Worm (Caenorhabditis elegans): Measurements from ENCODE around the gene sre-39.

DNA sequence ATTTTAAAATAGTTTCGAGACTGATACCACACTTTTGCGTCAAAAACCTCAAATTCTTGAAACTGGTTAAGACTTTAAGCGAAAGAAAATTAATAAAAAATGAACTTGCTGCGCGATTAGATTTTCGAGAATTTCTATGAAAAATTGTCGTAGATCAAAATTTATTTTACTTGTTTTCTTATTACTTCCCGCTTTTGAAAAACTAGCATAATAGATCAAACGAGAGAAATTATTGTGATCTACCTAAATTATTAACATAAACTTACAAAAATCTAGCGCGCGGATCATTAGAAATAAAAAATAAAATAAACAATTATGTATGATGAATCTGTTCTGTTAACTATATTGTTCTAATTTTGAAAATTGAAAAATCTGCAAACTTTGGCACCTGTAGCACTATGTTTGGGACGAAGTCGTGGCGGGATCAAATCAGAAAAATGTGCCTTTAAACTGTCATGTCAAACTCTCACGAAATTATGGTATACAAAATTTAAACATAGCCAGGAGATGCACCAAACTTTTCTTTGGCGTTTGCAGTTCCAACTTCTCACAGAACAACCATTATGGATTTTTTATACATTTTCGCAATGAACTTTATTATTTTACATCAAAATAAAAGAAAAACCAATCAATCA, 39.8 kb downstream of the sre-39 start:
- TF ChIP-seq tab-1 (GFP tag; IDR thresholded peaks at IDR 0.05) (no peak), ztf-23 (GFP tag; IDR thresholded peaks at IDR 0.05) (no peak), flt-1 (GFP tag; IDR thresholded peaks at IDR 0.05) (no peak), med-1 (GFP tag; optimal IDR thresholded peaks at IDR 0.05; ENCODE audit: insufficient read depth) (no peak)

Measured in whole organism, midembryonic.